Worm (Caenorhabditis elegans): Measurements from ENCODE around the gene nhr-161.

nhr-161 gene

ce11 chrV:6982813-6983212 lies at the start of gene nhr-161:
Gene nhr-161, minus strand, starts transcription at chrV:6982913.
- TF ChIP-seq drap-1 (GFP tag; optimal IDR thresholded peaks at IDR 0.05) (no peak), ztf-11 (tag; optimal IDR thresholded peaks at IDR 0.05) (no peak), unc-62 (GFP tag; optimal IDR thresholded peaks at IDR 0.05) (no peak), nhr-2 (tag; optimal IDR thresholded peaks at IDR 0.05) (no peak)

ce11 chrV:7027055-7027454 lies 44.3 kb upstream of the nhr-161 start, which contains the start of gene F20A1.6:
Gene F20A1.6, minus strand, starts transcription at chrV:7027155.
- TF ChIP-seq unc-39 (tag; optimal IDR thresholded peaks at IDR 0.05) (no peak), elt-3 (tag; optimal IDR thresholded peaks at IDR 0.05) (no peak), bed-3 (GFP tag; optimal IDR thresholded peaks at IDR 0.05) (no peak), drap-1 (GFP tag; optimal IDR thresholded peaks at IDR 0.05) (no peak), sem-2 (GFP tag; optimal IDR thresholded peaks at IDR 0.05) (no peak), nhr-12 (tag; optimal IDR thresholded peaks at IDR 0.05) (no peak), tbx-8 (GFP tag; optimal IDR thresholded peaks at IDR 0.05) (no peak), nhr-237 (tag; optimal IDR thresholded peaks at IDR 0.05) (no peak), zip-8 (tag; optimal IDR thresholded peaks at IDR 0.05) (no peak)

- TF ChIP-seq sem-2 (GFP tag; optimal IDR thresholded peaks at IDR 0.05) = no peak
- no peak for TF ChIP-seq mab-5 (tag; optimal IDR thresholded peaks at IDR 0.05)
- TF ChIP-seq cnd-1 (tag; optimal IDR thresholded peaks at IDR 0.05) = no peak
- no peak for TF ChIP-seq unc-120 (tag; optimal IDR thresholded peaks at IDR 0.05; ENCODE audit: poor library complexity, severe bottlenecking)
- no peak for TF ChIP-seq nhr-76 (tag; optimal IDR thresholded peaks at IDR 0.05)
- TF ChIP-seq snpc-4 (tag; optimal IDR thresholded peaks at IDR 0.05) = no peak
- no peak for TF ChIP-seq mls-2 (tag; optimal IDR thresholded peaks at IDR 0.05)
- no peak for TF ChIP-seq ceh-43 (GFP tag; optimal IDR thresholded peaks at IDR 0.05)
- TF ChIP-seq nhr-2 (tag; optimal IDR thresholded peaks at IDR 0.05) = no peak
- no peak for TF ChIP-seq unc-39 (tag; optimal IDR thresholded peaks at IDR 0.05)
- TF ChIP-seq nhr-12 (tag; optimal IDR thresholded peaks at IDR 0.05) = no peak
- TF ChIP-seq lsy-2 (tag; optimal IDR thresholded peaks at IDR 0.05) = no peak
- no peak for TF ChIP-seq flh-1 (GFP tag; optimal IDR thresholded peaks at IDR 0.05)
- TF ChIP-seq lin-32 (GFP tag; optimal IDR thresholded peaks at IDR 0.05) = no peak
- TF ChIP-seq hlh-1 (tag; optimal IDR thresholded peaks at IDR 0.05) = no peak
Measured at ce11 chrV:7022981-7023380, 40.3 kb upstream of the nhr-161 start.

- TF ChIP-seq zip-8 (tag; optimal IDR thresholded peaks at IDR 0.05) = no peak
- no peak for TF ChIP-seq unc-39 (tag; optimal IDR thresholded peaks at IDR 0.05)
Measured at ce11 chrV:7021772-7022171, 39.1 kb upstream of the nhr-161 start, which contains the start of gene F20A1.4. Gene F20A1.4, minus strand, starts transcription at chrV:7021872.

ce11 chrV:7017059-7017458 lies 34.3 kb upstream of the nhr-161 start, which contains the start of gene srsx-32:
Gene srsx-32, plus strand, starts transcription at chrV:7017359.
- TF ChIP-seq elt-1 (tag; optimal IDR thresholded peaks at IDR 0.05; ENCODE audit: borderline replicate concordance, insufficient read depth) (no peak), nhr-28 (tag; optimal IDR thresholded peaks at IDR 0.05) (no peak), pha-4 (tag; optimal IDR thresholded peaks at IDR 0.05) (no peak), elt-3 (tag; optimal IDR thresholded peaks at IDR 0.05) (no peak), tbx-8 (GFP tag; optimal IDR thresholded peaks at IDR 0.05) (no peak), hlh-1 (tag; optimal IDR thresholded peaks at IDR 0.05) (no peak), ceh-39 (tag; optimal IDR thresholded peaks at IDR 0.05) (no peak), mep-1 (tag; optimal IDR thresholded peaks at IDR 0.05) (no peak), M03D4.4 (tag; optimal IDR thresholded peaks at IDR 0.05) (no peak), snpc-4 (tag; optimal IDR thresholded peaks at IDR 0.05) (no peak)

ce11 chrV:7015872-7016271 lies 33.2 kb upstream of the nhr-161 start, which contains the start of gene C33G8.13:
Gene C33G8.13, minus strand, starts transcription at chrV:7015972.
- no peak for TF ChIP-seq nhr-28 (tag; optimal IDR thresholded peaks at IDR 0.05)
- no peak for TF ChIP-seq lin-13 (tag; optimal IDR thresholded peaks at IDR 0.05)
- TF ChIP-seq blmp-1 (tag; optimal IDR thresholded peaks at IDR 0.05) = no peak
- no peak for TF ChIP-seq unc-120 (tag; optimal IDR thresholded peaks at IDR 0.05; ENCODE audit: poor library complexity, severe bottlenecking)
- no peak for TF ChIP-seq cnd-1 (tag; optimal IDR thresholded peaks at IDR 0.05)
- no peak for TF ChIP-seq bed-3 (GFP tag; optimal IDR thresholded peaks at IDR 0.05)
- TF ChIP-seq drap-1 (GFP tag; optimal IDR thresholded peaks at IDR 0.05) = no peak
- TF ChIP-seq ces-1 (GFP tag; optimal IDR thresholded peaks at IDR 0.05) = no peak
- no peak for TF ChIP-seq nhr-237 (tag; optimal IDR thresholded peaks at IDR 0.05)
- no peak for TF ChIP-seq flh-1 (GFP tag; optimal IDR thresholded peaks at IDR 0.05)
- no peak for TF ChIP-seq ceh-39 (tag; optimal IDR thresholded peaks at IDR 0.05)
- TF ChIP-seq elt-1 (tag; optimal IDR thresholded peaks at IDR 0.05; ENCODE audit: borderline replicate concordance, insufficient read depth) = no peak
- no peak for TF ChIP-seq unc-62 (GFP tag; optimal IDR thresholded peaks at IDR 0.05)
- no peak for TF ChIP-seq tbx-8 (GFP tag; optimal IDR thresholded peaks at IDR 0.05)
- no peak for TF ChIP-seq M03D4.4 (tag; optimal IDR thresholded peaks at IDR 0.05)
- no peak for TF ChIP-seq ceh-43 (GFP tag; optimal IDR thresholded peaks at IDR 0.05)
- TF ChIP-seq hlh-1 (tag; optimal IDR thresholded peaks at IDR 0.05) = no peak
- no peak for TF ChIP-seq mls-2 (tag; optimal IDR thresholded peaks at IDR 0.05)
- no peak for TF ChIP-seq unc-39 (tag; optimal IDR thresholded peaks at IDR 0.05)
